Worm (Caenorhabditis elegans): ENCODE data around the gene cest-12.

Gene cest-12

ce11 chrIII:12151100-12151499 lies 43.8 kb upstream of the cest-12 start:
- TF ChIP-seq peb-1 (tag; optimal IDR thresholded peaks at IDR 0.05), result no peak
- TF ChIP-seq aly-2 (tag; optimal IDR thresholded peaks at IDR 0.05), result no peak
- TF ChIP-seq nhr-77 (tag; optimal IDR thresholded peaks at IDR 0.05), result no peak
- no peak for TF ChIP-seq lin-39 (tag; optimal IDR thresholded peaks at IDR 0.05)
- TF ChIP-seq nhr-129 (tag; optimal IDR thresholded peaks at IDR 0.05), result no peak
- TF ChIP-seq ama-1 (optimal IDR thresholded peaks at IDR 0.05), result no peak
- TF ChIP-seq zag-1 (tag; optimal IDR thresholded peaks at IDR 0.05), result no peak
- no peak for TF ChIP-seq mab-5 (tag; optimal IDR thresholded peaks at IDR 0.05)
- TF ChIP-seq snpc-4 (tag; optimal IDR thresholded peaks at IDR 0.05), result no peak
- no peak for TF ChIP-seq nhr-23 (tag; optimal IDR thresholded peaks at IDR 0.05)
- no peak for TF ChIP-seq ceh-82 (tag; optimal IDR thresholded peaks at IDR 0.05)
- no peak for TF ChIP-seq unc-39 (tag; optimal IDR thresholded peaks at IDR 0.05)
- TF ChIP-seq elt-1 (tag; optimal IDR thresholded peaks at IDR 0.05), result no peak
- TF ChIP-seq nhr-12 (tag; optimal IDR thresholded peaks at IDR 0.05), result no peak
- no peak for TF ChIP-seq nhr-25 (tag; optimal IDR thresholded peaks at IDR 0.05)
- no peak for TF ChIP-seq unc-62 (GFP tag; optimal IDR thresholded peaks at IDR 0.05)

DNA sequence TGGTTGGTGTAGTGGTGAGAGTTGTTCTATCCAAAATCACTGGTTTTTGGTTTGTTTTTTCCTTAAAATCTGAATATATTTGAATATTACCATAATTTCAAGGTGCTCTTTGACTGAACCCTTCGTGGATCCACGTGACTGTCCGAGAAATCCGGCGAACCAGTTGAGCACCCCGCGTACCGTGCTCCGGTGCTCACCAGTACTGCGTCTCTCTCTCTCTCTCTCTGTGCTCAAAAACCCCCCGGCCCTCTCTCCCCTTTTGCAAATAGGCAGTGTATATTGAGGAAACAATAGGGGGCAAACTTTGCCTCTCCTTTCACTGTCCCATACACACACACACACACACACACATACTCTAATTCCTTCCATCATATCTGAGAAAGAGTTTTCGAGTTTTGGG lies 42.6 kb upstream of the cest-12 start:
- TF ChIP-seq gmeb-1 (tag; optimal IDR thresholded peaks at IDR 0.05) (no peak), F13H6.1 (tag; optimal IDR thresholded peaks at IDR 0.05) (peak; percentile 69)

- TF ChIP-seq ztf-11 (tag; optimal IDR thresholded peaks at IDR 0.05), result no peak
- TF ChIP-seq unc-55 (GFP tag; optimal IDR thresholded peaks at IDR 0.05), result no peak
- TF ChIP-seq lin-11 (tag; optimal IDR thresholded peaks at IDR 0.05), result no peak
- TF ChIP-seq ama-1 (optimal IDR thresholded peaks at IDR 0.05), result no peak
- TF ChIP-seq sem-4 (tag; optimal IDR thresholded peaks at IDR 0.05), result no peak
- TF ChIP-seq nhr-10 (tag; optimal IDR thresholded peaks at IDR 0.05), result no peak
- TF ChIP-seq elt-1 (tag; optimal IDR thresholded peaks at IDR 0.05), result no peak
- no peak for TF ChIP-seq nhr-11 (tag; optimal IDR thresholded peaks at IDR 0.05)
- TF ChIP-seq nhr-21 (tag; optimal IDR thresholded peaks at IDR 0.05), result no peak
- no peak for TF ChIP-seq aly-2 (tag; optimal IDR thresholded peaks at IDR 0.05)
- no peak for TF ChIP-seq mdl-1 (tag; optimal IDR thresholded peaks at IDR 0.05)
- TF ChIP-seq nhr-129 (tag; optimal IDR thresholded peaks at IDR 0.05), result no peak
- no peak for TF ChIP-seq alr-1 (tag; optimal IDR thresholded peaks at IDR 0.05)
- TF ChIP-seq nhr-237 (tag; optimal IDR thresholded peaks at IDR 0.05), result no peak
- TF ChIP-seq R02D3.7 (tag; optimal IDR thresholded peaks at IDR 0.05), result no peak
- no peak for TF ChIP-seq lin-39 (tag; optimal IDR thresholded peaks at IDR 0.05)
- TF ChIP-seq snpc-4 (tag; optimal IDR thresholded peaks at IDR 0.05), result no peak
- TF ChIP-seq skn-1 (tag; optimal IDR thresholded peaks at IDR 0.05), result no peak
- no peak for TF ChIP-seq sma-3 (GFP tag; optimal IDR thresholded peaks at IDR 0.05)
Measured at ce11 chrIII:12143792-12144191, 36.5 kb upstream of the cest-12 start.

- TF ChIP-seq sma-3 (GFP tag; optimal IDR thresholded peaks at IDR 0.05) (no peak), C34F6.9 (tag; optimal IDR thresholded peaks at IDR 0.05) (no peak)
Measured at ce11 chrIII:12142419-12143107, 35.2 kb upstream of the cest-12 start.

DNA sequence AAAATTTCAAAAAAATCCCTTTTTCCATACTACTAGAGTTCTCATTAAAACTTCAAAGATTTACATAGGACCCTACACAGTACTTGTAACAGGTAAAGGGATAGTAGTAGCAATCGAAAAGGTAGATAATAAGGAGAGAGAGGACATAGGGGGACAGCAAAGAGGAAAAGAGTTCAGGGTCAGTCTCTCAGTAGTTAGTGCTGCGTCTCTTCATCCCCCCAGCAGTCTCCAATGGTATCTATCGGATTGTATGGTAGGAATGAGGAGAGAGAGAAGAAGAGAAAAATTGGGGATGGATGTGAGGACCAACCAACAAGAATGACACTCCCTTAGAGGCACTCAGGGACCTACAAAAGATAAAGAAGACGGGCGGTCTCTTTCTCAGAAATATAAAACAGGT lies 32.1 kb upstream of the cest-12 start:
- no peak for TF ChIP-seq nhr-25 (tag; optimal IDR thresholded peaks at IDR 0.05)
- no peak for TF ChIP-seq unc-62 (GFP tag; optimal IDR thresholded peaks at IDR 0.05)
- no peak for TF ChIP-seq mdl-1 (tag; optimal IDR thresholded peaks at IDR 0.05)
- no peak for TF ChIP-seq nhr-11 (tag; optimal IDR thresholded peaks at IDR 0.05)
- TF ChIP-seq elt-1 (tag; optimal IDR thresholded peaks at IDR 0.05), result no peak
- TF ChIP-seq ztf-4 (tag; optimal IDR thresholded peaks at IDR 0.05), result no peak
- no peak for TF ChIP-seq ztf-1 (GFP tag; conservative IDR thresholded peaks at IDR 0.05)
- no peak for TF ChIP-seq unc-39 (tag; optimal IDR thresholded peaks at IDR 0.05)
- no peak for TF ChIP-seq unc-55 (GFP tag; optimal IDR thresholded peaks at IDR 0.05)
- TF ChIP-seq nhr-23 (tag; optimal IDR thresholded peaks at IDR 0.05), result no peak
- no peak for TF ChIP-seq nhr-21 (tag; optimal IDR thresholded peaks at IDR 0.05)
- no peak for TF ChIP-seq peb-1 (tag; optimal IDR thresholded peaks at IDR 0.05)
- no peak for TF ChIP-seq gmeb-1 (tag; optimal IDR thresholded peaks at IDR 0.05)
- no peak for TF ChIP-seq ZK546.5 (tag; optimal IDR thresholded peaks at IDR 0.05)
- no peak for TF ChIP-seq lin-11 (tag; optimal IDR thresholded peaks at IDR 0.05)
- no peak for TF ChIP-seq mab-5 (tag; optimal IDR thresholded peaks at IDR 0.05)
- no peak for TF ChIP-seq crh-2 (tag; optimal IDR thresholded peaks at IDR 0.05)
- TF ChIP-seq blmp-1 (tag; optimal IDR thresholded peaks at IDR 0.05; ENCODE audit: insufficient read depth), result no peak
- no peak for TF ChIP-seq C34F6.9 (tag; optimal IDR thresholded peaks at IDR 0.05)
- no peak for TF ChIP-seq skn-1 (tag; optimal IDR thresholded peaks at IDR 0.05)

Data from whole organism, L2 larva.